Worm (Caenorhabditis elegans): ENCODE data around the gene oac-32.

- TF ChIP-seq nfya-1 (tag; optimal IDR thresholded peaks at IDR 0.05) (no peak), ceh-6 (GFP tag; optimal IDR thresholded peaks at IDR 0.05) (no peak), pha-2 (tag; optimal IDR thresholded peaks at IDR 0.05) (no peak)
Measured at ce11 chrV:1540249-1540648, 5.3 kb downstream of the oac-32 start.

Data from whole organism, late embryonic.